Worm (Caenorhabditis elegans) whole organism, L1 larva: ENCODE results near the gene bus-8B.

Experiments
- C16A3.4 ChIP-seq: fragments of 150-350 bp; optimal IDR thresholded peaks from 2 replicates; lab custom pipeline; 2014; ENCODE audit warnings: missing biosample characterization, missing genetic modification characterization
- F16B12.6 ChIP-seq: fragments of 150-350 bp; optimal IDR thresholded peaks from 2 replicates; lab custom pipeline; 2014; ENCODE audit warnings: missing biosample characterization, missing genetic modification characterization
- alr-1 ChIP-seq: fragments of 200-800 bp; sonication (Bioruptor generic); optimal IDR thresholded peaks from 2 replicates; lab custom pipeline; 2018; ENCODE audit warnings: borderline replicate concordance, mild to moderate bottlenecking, missing genetic modification characterization, missing compliant biosample characterization
- blmp-1 ChIP-seq: fragments of 150-350 bp; optimal IDR thresholded peaks from 2 replicates; lab custom pipeline; 2014; ENCODE audit warnings: missing biosample characterization, missing genetic modification characterization
- ceh-63 ChIP-seq: fragments of 200-800 bp; sonication (Bioruptor generic); optimal IDR thresholded peaks from 2 replicates; lab custom pipeline; 2018; ENCODE audit warnings: mild to moderate bottlenecking, missing genetic modification characterization, missing compliant biosample characterization
- ceh-82 ChIP-seq, 3 experiments: fragments of 150-350 bp in 1 of 3; sonication (generic microtip) in 2 of 3; optimal IDR thresholded peaks; 2 replicates each; lab custom pipeline; 2014 to 2017; ENCODE audit warnings: missing biosample characterization in 3 of 3, missing genetic modification characterization in 3 of 3
- ceh-88 ChIP-seq: fragments of 200-800 bp; sonication (Bioruptor generic); IDR thresholded peaks from 2 replicates; pipeline ENCODE4 v1.3.6; 2022; ENCODE audit warnings: missing genetic modification characterization, missing compliant biosample characterization
- ceh-90 ChIP-seq: sonication (generic microtip); optimal IDR thresholded peaks from 2 replicates; lab custom pipeline; 2016; ENCODE audit warnings: missing genetic modification characterization, missing compliant biosample characterization
- dsc-1 ChIP-seq: sonication (generic microtip); optimal IDR thresholded peaks from 2 replicates; lab custom pipeline; 2016; ENCODE audit warnings: mild to moderate bottlenecking, missing genetic modification characterization, missing compliant biosample characterization
- efl-1 ChIP-seq, 4 experiments: fragments of 150-350 bp; optimal IDR thresholded peaks in 3 of 4; peaks in 1 of 4; 1 replicate in 1 of 4; 2 replicates in 3 of 4; lab custom pipeline; 2014; ENCODE audit warnings: missing biosample characterization in 2 of 4, missing genetic modification characterization in 2 of 4, missing genetic modification reagents in 2 of 4
- egl-27 ChIP-seq, 2 experiments: fragments of 150-350 bp in 1 of 2; sonication (generic microtip); optimal IDR thresholded peaks; 3 replicates each; lab custom pipeline; 2017 to 2018; ENCODE audit warnings: missing biosample characterization in 2 of 2, missing genetic modification characterization in 2 of 2, missing genetic modification reagents in 2 of 2
- elt-3 ChIP-seq, 6 experiments: fragments of 150-350 bp in 1 of 6; sonication (generic microtip); optimal IDR thresholded peaks; 2 replicates each; lab custom pipeline; 2017 to 2018; ENCODE audit warnings: missing biosample characterization in 6 of 6, missing genetic modification characterization in 6 of 6, inconsistent platforms in 1 of 6
- fkh-10 ChIP-seq: sonication (generic microtip); optimal IDR thresholded peaks from 2 replicates; lab custom pipeline; 2017; ENCODE audit warnings: missing biosample characterization, missing genetic modification reagents, missing genetic modification characterization
- fkh-4 ChIP-seq: sonication (generic microtip); optimal IDR thresholded peaks from 2 replicates; lab custom pipeline; 2016; ENCODE audit warnings: missing compliant biosample characterization, missing genetic modification characterization, borderline replicate concordance
- fos-1 ChIP-seq: fragments of 150-350 bp; optimal IDR thresholded peaks from 2 replicates; lab custom pipeline; 2014; ENCODE audit warnings: missing biosample characterization, missing genetic modification characterization
- grh-1 ChIP-seq: fragments of 200-800 bp; sonication (Bioruptor generic); IDR thresholded peaks from 2 replicates; pipeline ENCODE4 v1.3.6; 2022; ENCODE audit warnings: missing genetic modification reagents, missing genetic modification characterization, missing compliant biosample characterization
- hlh-4 ChIP-seq: sonication (generic microtip); optimal IDR thresholded peaks from 2 replicates; lab custom pipeline; 2016; ENCODE audit warnings: mild to moderate bottlenecking, missing genetic modification characterization, missing compliant biosample characterization
- isw-1 ChIP-seq: fragments of 200-800 bp; sonication (Bioruptor generic); IDR thresholded peaks from 2 replicates; pipeline ENCODE4 v1.3.6; 2022; ENCODE audit warnings: missing genetic modification characterization, missing compliant biosample characterization
- jun-1 ChIP-seq: fragments of 150-350 bp; optimal IDR thresholded peaks from 2 replicates; lab custom pipeline; 2014; ENCODE audit warnings: missing biosample characterization, missing genetic modification reagents, missing genetic modification characterization
- lin-13 ChIP-seq: fragments of 150-350 bp; optimal IDR thresholded peaks from 2 replicates; lab custom pipeline; 2014; ENCODE audit warnings: missing biosample characterization, missing genetic modification reagents, missing genetic modification characterization
- lin-14 ChIP-seq: fragments of 200-800 bp; sonication (Bioruptor generic); optimal IDR thresholded peaks from 2 replicates; lab custom pipeline; 2018; ENCODE audit warnings: mild to moderate bottlenecking, missing genetic modification characterization, moderate library complexity, missing compliant biosample characterization
- lin-39 ChIP-seq: fragments of 150-350 bp; optimal IDR thresholded peaks from 2 replicates; lab custom pipeline; 2014; ENCODE audit warnings: missing biosample characterization, missing genetic modification reagents, missing genetic modification characterization
- lir-3 ChIP-seq: sonication (generic microtip); optimal IDR thresholded peaks from 2 replicates; lab custom pipeline; 2016; ENCODE audit warnings: mild to moderate bottlenecking, missing genetic modification characterization, moderate library complexity, missing compliant biosample characterization; ENCODE audit not compliant: poor library complexity
- lsy-2 ChIP-seq, 2 experiments: fragments of 150-350 bp; optimal IDR thresholded peaks; 2 replicates each; lab custom pipeline; 2014; ENCODE audit warnings: missing biosample characterization in 2 of 2, missing genetic modification characterization in 2 of 2
- mdl-1 ChIP-seq, 2 experiments: fragments of 150-350 bp; optimal IDR thresholded peaks; 2 replicates each; lab custom pipeline; 2014 to 2017; ENCODE audit warnings: missing biosample characterization in 2 of 2, missing genetic modification characterization in 2 of 2, inconsistent platforms in 1 of 2
- mep-1 ChIP-seq: fragments of 150-350 bp; optimal IDR thresholded peaks from 2 replicates; lab custom pipeline; 2014; ENCODE audit warnings: missing biosample characterization, missing genetic modification characterization
- nhr-19 ChIP-seq: fragments of 200-800 bp; sonication (Bioruptor generic); conservative IDR thresholded peaks from 2 replicates; pipeline ENCODE4 v1.3.6; 2022; ENCODE audit warnings: missing genetic modification characterization, missing compliant biosample characterization
- nhr-20 ChIP-seq: sonication (generic microtip); optimal IDR thresholded peaks from 2 replicates; lab custom pipeline; 2016; ENCODE audit warnings: mild to moderate bottlenecking, missing genetic modification characterization, missing compliant biosample characterization
- nhr-237 ChIP-seq: fragments of 150-350 bp; optimal IDR thresholded peaks from 2 replicates; lab custom pipeline; 2014; ENCODE audit warnings: missing biosample characterization, missing genetic modification characterization
- nhr-28 ChIP-seq: fragments of 150-350 bp; optimal IDR thresholded peaks from 2 replicates; lab custom pipeline; 2014; ENCODE audit warnings: missing biosample characterization, missing genetic modification characterization
- nhr-71 ChIP-seq: sonication (generic microtip); optimal IDR thresholded peaks from 2 replicates; lab custom pipeline; 2016; ENCODE audit warnings: mild to moderate bottlenecking, missing genetic modification characterization, moderate library complexity, missing compliant biosample characterization
- nhr-85 ChIP-seq: sonication (generic microtip); peaks from one replicate; lab custom pipeline; 2016; ENCODE audit warnings: missing genetic modification characterization, inconsistent platforms, missing compliant biosample characterization
- nhr-90 ChIP-seq: sonication (generic microtip); optimal IDR thresholded peaks from 2 replicates; lab custom pipeline; 2016; ENCODE audit warnings: mild to moderate bottlenecking, missing genetic modification characterization, missing compliant biosample characterization; ENCODE audit not compliant: poor library complexity
- pag-3 ChIP-seq: sonication (generic microtip); optimal IDR thresholded peaks from 2 replicates; lab custom pipeline; 2017; ENCODE audit warnings: missing genetic modification characterization, mild to moderate bottlenecking, missing compliant biosample characterization, antibody characterized with exemption, borderline replicate concordance; ENCODE audit not compliant: insufficient read depth
- rnt-1 ChIP-seq: sonication (generic microtip); optimal IDR thresholded peaks from 2 replicates; lab custom pipeline; 2016; ENCODE audit warnings: mild to moderate bottlenecking, missing genetic modification characterization, moderate library complexity, missing compliant biosample characterization
- skn-1 ChIP-seq: fragments of 150-350 bp; optimal IDR thresholded peaks from 2 replicates; lab custom pipeline; 2014; ENCODE audit warnings: missing biosample characterization, missing genetic modification characterization
- snu-23 ChIP-seq: sonication (generic microtip); optimal IDR thresholded peaks from 2 replicates; lab custom pipeline; 2016; ENCODE audit warnings: missing genetic modification characterization, missing compliant biosample characterization
- sox-4 ChIP-seq: sonication (generic microtip); optimal IDR thresholded peaks from 2 replicates; lab custom pipeline; 2016; ENCODE audit warnings: missing genetic modification characterization, missing compliant biosample characterization
- sup-37 ChIP-seq: fragments of 200-800 bp; sonication (Bioruptor generic); optimal IDR thresholded peaks from 2 replicates; lab custom pipeline; 2018; ENCODE audit warnings: mild to moderate bottlenecking, missing genetic modification characterization, missing compliant biosample characterization
- swsn-7 ChIP-seq: sonication (generic microtip); optimal IDR thresholded peaks from 2 replicates; lab custom pipeline; 2016; ENCODE audit warnings: missing genetic modification characterization, missing compliant biosample characterization
- tbx-2 ChIP-seq: sonication (generic microtip); optimal IDR thresholded peaks from 2 replicates; lab custom pipeline; 2016; ENCODE audit warnings: missing genetic modification characterization, missing compliant biosample characterization
- zag-1 ChIP-seq: fragments of 150-350 bp; optimal IDR thresholded peaks from 2 replicates; lab custom pipeline; 2014; ENCODE audit warnings: missing biosample characterization, missing genetic modification characterization
- zip-4 ChIP-seq: fragments of 200-800 bp; sonication (Bioruptor generic); optimal IDR thresholded peaks from 2 replicates; lab custom pipeline; 2018; ENCODE audit warnings: mild to moderate bottlenecking, missing genetic modification characterization, moderate library complexity, missing compliant biosample characterization

bus-8B gene

DNA sequence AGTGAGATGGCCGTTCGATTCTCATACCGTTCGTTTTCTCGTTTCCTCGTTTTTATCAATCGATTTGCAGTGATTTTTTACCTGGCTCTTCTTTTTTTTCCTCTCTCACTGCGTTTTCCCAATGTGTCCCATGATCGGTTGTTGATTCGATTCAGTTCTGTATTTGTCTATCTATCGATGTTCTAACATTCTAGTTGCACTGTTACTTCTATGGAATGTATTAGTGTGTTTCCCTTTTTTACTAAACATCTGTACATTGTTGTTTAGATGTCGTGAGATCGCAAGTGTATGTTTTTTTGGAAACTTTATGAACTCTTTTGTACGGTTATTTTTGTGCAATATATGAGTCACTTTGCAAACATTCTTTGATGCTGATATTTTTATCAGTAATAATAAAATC lies 15.5 kb upstream of the bus-8B start:
- no peak for TF ChIP-seq nhr-28 (tag; lab: Kevin White, UChicago)
- TF ChIP-seq nhr-85 (tag; lab: Kevin White, UChicago): no peak
- no peak for TF ChIP-seq isw-1 (GFP tag; lab: Robert Waterston, UW)
- no peak for TF ChIP-seq grh-1 (GFP tag; lab: Robert Waterston, UW)

DNA sequence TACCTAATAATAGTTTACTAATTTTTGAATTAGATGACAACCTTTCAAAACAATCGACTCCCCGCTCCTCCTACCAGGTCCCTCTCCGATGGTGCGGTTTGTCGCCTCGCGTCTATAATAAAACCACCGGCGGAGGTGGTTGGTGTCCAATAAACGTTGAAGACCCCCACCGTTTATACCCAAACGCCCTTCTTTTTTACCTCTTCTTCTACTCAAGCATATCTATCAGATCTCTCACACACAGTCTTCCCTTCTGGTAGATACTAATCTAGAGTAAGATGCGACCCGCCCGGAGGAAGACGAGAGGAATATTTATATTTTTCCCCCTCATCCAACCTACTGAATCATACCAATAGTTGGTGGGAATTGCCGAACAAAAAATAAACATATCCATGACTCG lies 14.3 kb upstream of the bus-8B start:
- TF ChIP-seq nhr-85 (tag; lab: Kevin White, UChicago): peak; percentile 72
- peak in 1 of 2 experiments; percentile 6 for TF ChIP-seq lsy-2 (tag; optimal IDR thresholded peaks at IDR 0.05; lab: Kevin White, UChicago)
- no peak for TF ChIP-seq tbx-2 (tag; lab: Kevin White, UChicago)
- TF ChIP-seq lin-14 (GFP tag; lab: Kevin White, UChicago): peak; percentile 6
- no peak for TF ChIP-seq lin-39
- TF ChIP-seq efl-1 (optimal IDR thresholded peaks at IDR 0.05; lab: Kevin White, UChicago): no peak
- peak in 1 of 2 experiments; percentile 77 for TF ChIP-seq efl-1 (GFP tag; optimal IDR thresholded peaks at IDR 0.05 in 1 of 2; lab: Kevin White, UChicago)
- peak; percentile 0 for TF ChIP-seq nhr-20
- TF ChIP-seq blmp-1 (tag; lab: Kevin White, UChicago): peak; percentile 1

DNA sequence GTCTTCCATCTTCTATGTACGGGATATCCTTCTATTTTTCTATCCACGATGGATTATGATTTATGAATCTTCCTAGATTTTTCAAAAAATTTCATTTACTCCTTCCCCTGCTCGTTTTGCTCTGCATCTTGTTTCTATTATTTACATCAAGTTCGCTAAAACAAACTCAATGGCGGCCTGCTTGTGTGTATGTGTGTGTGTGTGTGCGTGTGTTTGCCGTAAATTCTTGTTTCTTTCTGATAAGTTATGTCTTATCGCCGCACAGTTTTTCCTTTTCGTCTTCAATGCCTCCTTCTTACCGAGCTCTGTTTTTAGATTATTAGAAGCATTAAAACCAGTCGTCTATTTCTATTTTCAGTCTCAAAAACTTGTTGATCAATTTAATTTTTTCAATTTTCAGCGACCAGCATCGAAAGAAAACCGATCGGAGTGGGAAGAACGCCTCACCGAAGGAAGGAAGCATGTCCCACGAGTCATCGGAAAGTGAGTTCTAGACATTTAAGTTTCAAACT lies 13.8 kb upstream of the bus-8B start, which contains the start of gene dlg-1:
Gene dlg-1 (plus strand): TSS at position 401 of the 512 bp plus-strand sequence.
- TF ChIP-seq efl-1 (optimal IDR thresholded peaks at IDR 0.05; lab: Kevin White, UChicago): no peak
- peak in 1 of 2 experiments; percentile 7 for TF ChIP-seq efl-1 (GFP tag; optimal IDR thresholded peaks at IDR 0.05 in 1 of 2; lab: Kevin White, UChicago)
- no peak for TF ChIP-seq egl-27 (tag; optimal IDR thresholded peaks at IDR 0.05; lab: Kevin White, UChicago)
- TF ChIP-seq lir-3 (tag; lab: Kevin White, UChicago): no peak
- TF ChIP-seq mdl-1 (tag; optimal IDR thresholded peaks at IDR 0.05; lab: Kevin White, UChicago): peak in 1 of 2 experiments; percentile 8

DNA sequence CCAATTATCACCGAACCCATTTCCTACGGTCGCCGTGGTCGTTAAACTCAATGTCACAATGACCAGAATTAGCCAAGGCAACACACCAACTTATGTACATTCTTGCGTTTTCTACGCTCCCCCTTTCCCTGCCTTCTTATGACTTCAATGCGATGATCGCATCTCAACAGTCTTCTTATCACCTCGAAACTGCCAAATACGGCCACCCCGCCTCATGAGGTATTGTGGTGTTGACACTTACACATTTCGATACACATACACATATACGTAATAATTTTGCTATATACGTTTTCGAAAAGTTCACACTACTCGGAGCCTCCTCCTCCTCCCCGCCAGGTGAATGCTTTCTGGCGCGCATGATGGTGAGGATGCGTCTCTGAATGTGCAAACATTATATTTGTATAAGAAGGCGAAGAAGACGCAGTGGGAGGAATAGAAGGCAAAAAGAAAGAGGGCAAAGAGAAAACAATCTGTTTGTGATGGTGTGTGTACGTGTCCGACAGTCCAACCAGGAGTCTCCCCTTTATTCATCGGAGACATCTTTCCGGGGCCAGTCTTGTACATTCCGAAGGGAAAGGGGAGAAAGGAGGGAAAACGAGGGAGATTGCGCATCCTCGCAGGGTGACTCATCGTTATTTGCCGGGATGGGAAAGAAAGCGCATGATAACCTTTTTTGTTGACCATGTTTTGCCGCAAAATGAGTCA lies 13.1 kb upstream of the bus-8B start:
- no peak for TF ChIP-seq swsn-7 (tag; lab: Kevin White, UChicago)
- TF ChIP-seq zip-4 (GFP tag; lab: Kevin White, UChicago): no peak
- no peak for TF ChIP-seq mdl-1 (tag; optimal IDR thresholded peaks at IDR 0.05; lab: Kevin White, UChicago)
- no peak for TF ChIP-seq F16B12.6 (tag; lab: Kevin White, UChicago)
- TF ChIP-seq elt-3 (tag; optimal IDR thresholded peaks at IDR 0.05; lab: Kevin White, UChicago): peak in 2 of 6 experiments; percentile 12 to 36
- no peak for TF ChIP-seq fkh-10 (GFP tag; lab: Kevin White, UChicago)
- TF ChIP-seq nhr-85 (tag; lab: Kevin White, UChicago): peak; percentile 82
- TF ChIP-seq sup-37 (GFP tag; lab: Kevin White, UChicago): no peak
- TF ChIP-seq hlh-4: no peak
- peak; percentile 40 for TF ChIP-seq C16A3.4 (tag; lab: Kevin White, UChicago)
- no peak for TF ChIP-seq ceh-88 (GFP tag; lab: Robert Waterston, UW)
- no peak for TF ChIP-seq lin-13 (GFP tag; lab: Kevin White, UChicago)
- TF ChIP-seq fos-1 (tag; lab: Kevin White, UChicago): peak; percentile 32
- no peak for TF ChIP-seq nhr-237 (tag; lab: Kevin White, UChicago)
- TF ChIP-seq ceh-63 (GFP tag; lab: Kevin White, UChicago): no peak
- TF ChIP-seq lin-14 (GFP tag; lab: Kevin White, UChicago): peak; percentile 34
- TF ChIP-seq fkh-4: no peak
- no peak for TF ChIP-seq ceh-82 (tag; optimal IDR thresholded peaks at IDR 0.05; lab: Kevin White, UChicago)
- TF ChIP-seq nhr-19 (GFP tag; lab: Robert Waterston, UW): 0 out of 2 replicates have a peak, but pooled peaks have one; percentile 5
- no peak for TF ChIP-seq sox-4 (tag; lab: Kevin White, UChicago)
- peak; percentile 11 for TF ChIP-seq snu-23 (GFP tag; lab: Kevin White, UChicago)
- TF ChIP-seq dsc-1 (tag; lab: Kevin White, UChicago): no peak
- TF ChIP-seq ceh-90 (tag; lab: Kevin White, UChicago): no peak
- no peak for TF ChIP-seq zag-1 (tag; lab: Kevin White, UChicago)
- TF ChIP-seq rnt-1 (tag; lab: Kevin White, UChicago): no peak
- no peak for TF ChIP-seq pag-3 (tag; lab: Kevin White, UChicago)
- peak; percentile 99 for TF ChIP-seq blmp-1 (tag; lab: Kevin White, UChicago)
- TF ChIP-seq mep-1 (tag; lab: Kevin White, UChicago): peak; percentile 46
- peak; percentile 11 for TF ChIP-seq nhr-90 (tag; lab: Kevin White, UChicago)
- TF ChIP-seq nhr-20: peak; percentile 36
- peak; percentile 8 for TF ChIP-seq skn-1 (tag; lab: Kevin White, UChicago)
- TF ChIP-seq nhr-71 (tag; lab: Kevin White, UChicago): peak; percentile 50
- no peak for TF ChIP-seq alr-1 (tag; lab: Kevin White, UChicago)
- TF ChIP-seq jun-1 (tag; lab: Kevin White, UChicago): peak; percentile 58
